Worm (Caenorhabditis elegans) whole organism, L3 larva: ENCODE data around the gene npr-16.

ENCODE experiments used
- R02D3.7 ChIP-seq: fragments of 150-350 bp; optimal IDR thresholded peaks from 2 replicates; lab custom pipeline; 2014; ENCODE audit warnings: missing biosample characterization, missing genetic modification characterization
- ZK546.5 ChIP-seq: sonication (generic microtip); optimal IDR thresholded peaks from 2 replicates; lab custom pipeline; 2017; ENCODE audit warnings: missing biosample characterization, missing genetic modification characterization
- aly-2 ChIP-seq: fragments of 150-350 bp; optimal IDR thresholded peaks from 2 replicates; lab custom pipeline; 2014; ENCODE audit warnings: missing biosample characterization, missing genetic modification characterization
- ceh-16 ChIP-seq: sonication (generic microtip); optimal IDR thresholded peaks from 2 replicates; lab custom pipeline; 2017; ENCODE audit warnings: missing biosample characterization, missing genetic modification characterization
- daf-12 ChIP-seq: fragments of 150-350 bp; optimal IDR thresholded peaks from 2 replicates; lab custom pipeline; 2014; ENCODE audit warnings: missing biosample characterization, missing genetic modification reagents, missing genetic modification characterization
- egl-27 ChIP-seq: sonication (generic microtip); optimal IDR thresholded peaks from 4 replicates; lab custom pipeline; 2017; ENCODE audit warnings: missing biosample characterization, missing genetic modification reagents, missing genetic modification characterization
- egl-5 ChIP-seq: fragments of 150-350 bp; optimal IDR thresholded peaks from 2 replicates; lab custom pipeline; 2017; ENCODE audit warnings: missing biosample characterization, missing genetic modification reagents, missing genetic modification characterization, inconsistent platforms
- elt-1 ChIP-seq: fragments of 150-350 bp; optimal IDR thresholded peaks from 2 replicates; lab custom pipeline; 2014; ENCODE audit warnings: missing biosample characterization, missing genetic modification characterization
- elt-2 ChIP-seq: sonication (generic microtip); optimal IDR thresholded peaks from 2 replicates; lab custom pipeline; 2016; ENCODE audit warnings: missing genetic modification reagents, mild to moderate bottlenecking, missing genetic modification characterization, missing compliant biosample characterization
- elt-3 ChIP-seq, 3 experiments: fragments of 150-350 bp in 1 of 3; sonication (generic microtip) in 2 of 3; optimal IDR thresholded peaks; 2 replicates in 2 of 3; 4 replicates in 1 of 3; lab custom pipeline; 2014 to 2017; ENCODE audit warnings: missing biosample characterization in 3 of 3, missing genetic modification characterization in 3 of 3
- fkh-10 ChIP-seq: sonication (generic microtip); optimal IDR thresholded peaks from 2 replicates; lab custom pipeline; 2017; ENCODE audit warnings: missing biosample characterization, missing genetic modification reagents, missing genetic modification characterization
- fkh-2 ChIP-seq: fragments of 150-350 bp; optimal IDR thresholded peaks from 2 replicates; lab custom pipeline; 2014; ENCODE audit warnings: missing biosample characterization, missing genetic modification reagents, missing genetic modification characterization
- fos-1 ChIP-seq: fragments of 150-350 bp; optimal IDR thresholded peaks from 2 replicates; lab custom pipeline; 2014; ENCODE audit warnings: missing biosample characterization, missing genetic modification characterization
- hmg-11 ChIP-seq: sonication (generic microtip); optimal IDR thresholded peaks from 2 replicates; lab custom pipeline; 2016; ENCODE audit warnings: missing genetic modification characterization, missing compliant biosample characterization
- jun-1 ChIP-seq: fragments of 150-350 bp; optimal IDR thresholded peaks from 2 replicates; lab custom pipeline; 2014; ENCODE audit warnings: missing biosample characterization, missing genetic modification reagents, missing genetic modification characterization
- lin-39 ChIP-seq: fragments of 150-350 bp; optimal IDR thresholded peaks from 2 replicates; lab custom pipeline; 2018; ENCODE audit warnings: missing biosample characterization, missing genetic modification reagents, missing genetic modification characterization
- nfya-1 ChIP-seq: sonication (generic microtip); optimal IDR thresholded peaks from 2 replicates; lab custom pipeline; 2017; ENCODE audit warnings: missing genetic modification characterization, mild to moderate bottlenecking, missing compliant biosample characterization, antibody characterized with exemption, moderate library complexity; ENCODE audit not compliant: insufficient read depth
- nhr-11 ChIP-seq: fragments of 150-350 bp; optimal IDR thresholded peaks from 2 replicates; lab custom pipeline; 2014; ENCODE audit warnings: missing biosample characterization, missing genetic modification characterization
- nhr-12 ChIP-seq: fragments of 150-350 bp; optimal IDR thresholded peaks from 2 replicates; lab custom pipeline; 2014; ENCODE audit warnings: missing biosample characterization, missing genetic modification characterization
- nhr-23 ChIP-seq: fragments of 150-350 bp; optimal IDR thresholded peaks from 2 replicates; lab custom pipeline; 2014; ENCODE audit warnings: missing biosample characterization, missing genetic modification reagents, missing genetic modification characterization
- nhr-237 ChIP-seq: fragments of 150-350 bp; optimal IDR thresholded peaks from 2 replicates; lab custom pipeline; 2014; ENCODE audit warnings: missing biosample characterization, missing genetic modification characterization
- nhr-25 ChIP-seq: sonication (generic microtip); optimal IDR thresholded peaks from 2 replicates; lab custom pipeline; 2017; ENCODE audit warnings: missing biosample characterization, missing genetic modification characterization
- nhr-43 ChIP-seq: sonication (generic microtip); optimal IDR thresholded peaks from 2 replicates; lab custom pipeline; 2016; ENCODE audit warnings: mild to moderate bottlenecking, missing genetic modification characterization, missing compliant biosample characterization; ENCODE audit not compliant: poor library complexity, severe bottlenecking
- nhr-67 ChIP-seq: fragments of 150-350 bp; optimal IDR thresholded peaks from 2 replicates; lab custom pipeline; 2014; ENCODE audit warnings: missing biosample characterization, missing genetic modification characterization
- nhr-76 ChIP-seq: fragments of 150-350 bp; sonication (generic microtip); optimal IDR thresholded peaks from 5 replicates; lab custom pipeline; 2014; ENCODE audit warnings: missing biosample characterization, missing genetic modification characterization
- nhr-77 ChIP-seq: fragments of 150-350 bp; optimal IDR thresholded peaks from 2 replicates; lab custom pipeline; 2014; ENCODE audit warnings: missing biosample characterization, missing genetic modification characterization
- pha-4 ChIP-seq: fragments of 150-350 bp; optimal IDR thresholded peaks from 2 replicates; lab custom pipeline; 2014; ENCODE audit warnings: missing biosample characterization, missing genetic modification reagents, missing genetic modification characterization
- pqm-1 ChIP-seq: fragments of 150-350 bp; optimal IDR thresholded peaks from 2 replicates; lab custom pipeline; 2017; ENCODE audit warnings: missing biosample characterization, missing genetic modification characterization, inconsistent platforms
- sea-2 ChIP-seq: fragments of 150-350 bp; sonication (generic microtip); optimal IDR thresholded peaks from 4 replicates; lab custom pipeline; 2014; ENCODE audit warnings: missing biosample characterization, missing genetic modification reagents, missing genetic modification characterization
- skn-1 ChIP-seq: fragments of 150-350 bp; optimal IDR thresholded peaks from 2 replicates; lab custom pipeline; 2014; ENCODE audit warnings: missing biosample characterization, missing genetic modification characterization
- snpc-4 ChIP-seq: fragments of 150-350 bp; optimal IDR thresholded peaks from 2 replicates; lab custom pipeline; 2014; ENCODE audit warnings: missing biosample characterization, missing genetic modification characterization
- tbx-2 ChIP-seq: sonication (generic microtip); optimal IDR thresholded peaks from 2 replicates; lab custom pipeline; 2016; ENCODE audit warnings: mild to moderate bottlenecking, missing genetic modification characterization, missing compliant biosample characterization
- unc-39 ChIP-seq: sonication (generic microtip); optimal IDR thresholded peaks from 4 replicates; lab custom pipeline; 2017; ENCODE audit warnings: missing biosample characterization, missing genetic modification characterization
- ztf-11 ChIP-seq: fragments of 150-350 bp; optimal IDR thresholded peaks from 2 replicates; lab custom pipeline; 2014; ENCODE audit warnings: missing biosample characterization, missing genetic modification characterization
- ztf-4 ChIP-seq: fragments of 150-350 bp; optimal IDR thresholded peaks from 2 replicates; lab custom pipeline; 2014; ENCODE audit warnings: missing biosample characterization, missing genetic modification characterization

The npr-16 gene

DNA sequence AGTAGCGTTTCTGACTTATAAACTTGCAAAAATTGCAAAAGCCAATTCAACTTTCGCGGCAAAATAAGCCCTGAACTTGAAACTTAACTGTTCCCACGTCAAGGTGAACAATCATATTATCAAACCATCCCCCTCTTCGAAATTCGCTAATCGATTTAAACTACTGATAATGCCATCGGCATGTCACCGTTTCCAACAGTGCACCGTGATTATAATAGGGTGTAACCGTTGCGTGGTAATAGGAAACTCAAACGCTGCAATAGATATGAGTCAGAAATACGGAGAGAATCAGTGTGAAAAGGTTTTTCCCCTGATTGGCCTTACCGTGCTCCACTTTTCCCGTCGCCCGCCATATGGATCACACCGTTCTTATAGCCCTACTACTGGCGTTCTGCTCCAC lies 17.7 kb upstream of the npr-16 start:
- peak; percentile 90 for TF ChIP-seq pqm-1 (tag; lab: Kevin White, UChicago)
- TF ChIP-seq elt-2 (tag; lab: Kevin White, UChicago) = peak; percentile 87
- TF ChIP-seq skn-1 (tag; lab: Kevin White, UChicago) = no peak
- TF ChIP-seq ztf-4 (tag; lab: Kevin White, UChicago) = no peak
- no peak for TF ChIP-seq nhr-43 (tag; lab: Kevin White, UChicago)
- TF ChIP-seq, all 47 proteins: peak for 2

DNA sequence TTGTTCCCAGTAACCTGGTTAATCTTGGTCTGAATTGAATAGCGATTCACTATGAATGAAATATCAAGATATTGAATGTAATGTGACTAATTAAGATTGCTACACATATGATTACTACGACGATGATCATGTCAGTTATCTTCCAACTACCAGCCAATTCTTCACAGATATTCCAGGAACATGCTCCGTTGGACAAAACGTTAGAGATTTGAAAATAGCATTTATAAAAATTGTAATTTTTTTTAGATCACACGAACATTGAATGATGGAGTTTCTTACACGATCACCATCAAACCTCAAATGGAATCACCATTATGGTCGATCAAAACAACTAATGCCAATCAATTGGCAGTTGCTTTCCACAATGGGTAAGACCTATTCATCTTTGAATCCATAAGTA lies 15.6 kb upstream of the npr-16 start:
- TF ChIP-seq egl-5 = no peak
- no peak for TF ChIP-seq nhr-25 (tag; lab: Kevin White, UChicago)
- no peak for TF ChIP-seq nhr-237 (tag; lab: Kevin White, UChicago)
- TF ChIP-seq daf-12 (tag; lab: Kevin White, UChicago) = no peak
- TF ChIP-seq ceh-16 (tag; lab: Kevin White, UChicago) = no peak
- no peak for TF ChIP-seq egl-27
- TF ChIP-seq nhr-76 (tag; lab: Kevin White, UChicago) = no peak
- no peak for TF ChIP-seq skn-1 (tag; lab: Kevin White, UChicago)
- TF ChIP-seq snpc-4 (tag; lab: Kevin White, UChicago) = no peak
- no peak for TF ChIP-seq unc-39
- no peak for TF ChIP-seq ztf-4 (tag; lab: Kevin White, UChicago)
- TF ChIP-seq aly-2 (tag; lab: Kevin White, UChicago) = no peak
- TF ChIP-seq tbx-2 (tag; lab: Kevin White, UChicago) = no peak
- TF ChIP-seq jun-1 (tag; lab: Kevin White, UChicago) = no peak
- no peak for TF ChIP-seq lin-39 (tag; lab: Kevin White, UChicago)

ce11 chrX:3505062-3505461 lies 13.5 kb upstream of the npr-16 start:
- TF ChIP-seq nhr-12 (no peak), hmg-11 (tag; lab: Kevin White, UChicago) (no peak), pqm-1 (tag; lab: Kevin White, UChicago) (peak; percentile 70), pha-4 (peak; percentile 41), ZK546.5 (tag; lab: Kevin White, UChicago) (no peak), fkh-10 (no peak), lin-39 (tag; lab: Kevin White, UChicago) (no peak), elt-2 (tag; lab: Kevin White, UChicago) (peak; percentile 59), R02D3.7 (tag; lab: Kevin White, UChicago) (no peak)

- peak; percentile 57 for TF ChIP-seq elt-2 (tag; lab: Kevin White, UChicago)
- TF ChIP-seq pqm-1 (tag; lab: Kevin White, UChicago) = peak; percentile 30
- TF ChIP-seq skn-1 (tag; lab: Kevin White, UChicago) = peak; percentile 0
- no peak for TF ChIP-seq ztf-11 (tag; lab: Kevin White, UChicago)
Observed at ce11 chrX:3506556-3506955, 12.0 kb upstream of the npr-16 start.

ce11 chrX:3507214-3507613 lies 11.4 kb upstream of the npr-16 start:
- no peak for TF ChIP-seq nhr-23
- no peak for TF ChIP-seq nhr-67 (tag; lab: Kevin White, UChicago)
- TF ChIP-seq elt-3 (tag; optimal IDR thresholded peaks at IDR 0.05; lab: Kevin White, UChicago) = no peak
- TF ChIP-seq fkh-2 (tag; lab: Kevin White, UChicago) = no peak
- TF ChIP-seq nhr-76 (tag; lab: Kevin White, UChicago) = no peak
- no peak for TF ChIP-seq nhr-77 (tag; lab: Kevin White, UChicago)

DNA sequence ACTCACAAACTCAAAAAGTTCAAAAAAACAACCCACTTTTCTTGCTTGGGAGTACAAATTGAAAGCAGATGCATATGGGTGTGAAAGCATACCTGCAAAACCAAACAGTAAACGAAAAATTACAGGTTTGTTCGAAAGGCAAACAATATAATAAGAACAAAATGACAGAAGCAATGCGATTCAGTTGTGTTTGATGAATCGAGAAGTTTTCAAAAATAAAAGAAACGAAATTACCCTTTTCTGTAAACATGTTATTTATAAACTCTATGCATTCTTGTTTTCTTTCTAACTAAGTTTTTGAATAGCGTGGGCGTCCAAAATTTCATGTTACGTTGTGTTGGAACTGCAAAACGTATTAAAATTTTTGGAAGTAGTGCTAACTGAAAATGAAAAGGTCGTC lies 9.7 kb upstream of the npr-16 start, which contains the start of gene sox-4:
Gene sox-4, minus strand, starts transcription at position 101 of the 400 bp plus-strand sequence.
- no peak for TF ChIP-seq hmg-11 (tag; lab: Kevin White, UChicago)
- no peak for TF ChIP-seq nhr-77 (tag; lab: Kevin White, UChicago)
- no peak for TF ChIP-seq ceh-16 (tag; lab: Kevin White, UChicago)
- no peak for TF ChIP-seq nhr-43 (tag; lab: Kevin White, UChicago)
- no peak for TF ChIP-seq fos-1 (tag; lab: Kevin White, UChicago)
- no peak for TF ChIP-seq egl-27
- no peak for TF ChIP-seq nhr-76 (tag; lab: Kevin White, UChicago)
- no peak for TF ChIP-seq nfya-1 (tag; lab: Kevin White, UChicago)
- no peak for TF ChIP-seq nhr-11
- TF ChIP-seq elt-2 (tag; lab: Kevin White, UChicago) = no peak
- no peak for TF ChIP-seq skn-1 (tag; lab: Kevin White, UChicago)
- no peak for TF ChIP-seq sea-2 (GFP tag; lab: Kevin White, UChicago)
- no peak for TF ChIP-seq elt-1
- no peak for TF ChIP-seq fkh-10
- TF ChIP-seq fkh-2 (tag; lab: Kevin White, UChicago) = no peak
